Worm (Caenorhabditis elegans): Measurements from ENCODE around the gene F20D12.12.

The F20D12.12 gene

DNA sequence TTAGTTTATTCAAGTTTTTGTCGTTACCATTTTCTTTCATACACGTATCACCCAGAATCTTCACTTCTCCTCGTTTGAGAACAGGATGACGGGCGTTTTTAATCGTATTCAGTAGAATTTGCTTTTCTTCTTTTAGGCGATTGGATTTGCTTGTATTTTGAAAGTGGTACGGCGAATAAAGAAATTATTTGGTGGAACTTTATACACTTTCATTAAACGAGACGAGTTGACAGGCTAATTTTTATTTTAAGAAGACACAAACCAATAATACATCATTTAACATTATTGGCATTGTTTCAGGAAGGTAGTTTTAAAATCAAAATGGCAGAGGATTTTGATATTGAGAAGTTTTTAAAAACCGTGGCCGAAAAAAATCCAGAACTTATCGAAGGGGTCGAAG lies 32.2 kb upstream of the F20D12.12 start, which contains the start of gene C49H3.4:
Gene C49H3.4 (plus strand): TSS at position 301 of the 400 bp plus-strand sequence.
- no peak for TF ChIP-seq gmeb-1 (tag; optimal IDR thresholded peaks at IDR 0.05)
- no peak for TF ChIP-seq unc-39 (tag; optimal IDR thresholded peaks at IDR 0.05)
- TF ChIP-seq nhr-12 (tag; optimal IDR thresholded peaks at IDR 0.05), result no peak
- no peak for TF ChIP-seq fos-1 (tag; optimal IDR thresholded peaks at IDR 0.05)
- no peak for TF ChIP-seq mdl-1 (tag; optimal IDR thresholded peaks at IDR 0.05)
- TF ChIP-seq crh-2 (tag; optimal IDR thresholded peaks at IDR 0.05), result no peak
- TF ChIP-seq C34F6.9 (tag; optimal IDR thresholded peaks at IDR 0.05), result no peak
- TF ChIP-seq ztf-4 (tag; optimal IDR thresholded peaks at IDR 0.05), result no peak
- no peak for TF ChIP-seq lsy-2 (tag; optimal IDR thresholded peaks at IDR 0.05)
- TF ChIP-seq elt-3 (tag; optimal IDR thresholded peaks at IDR 0.05), result no peak
- no peak for TF ChIP-seq ama-1 (optimal IDR thresholded peaks at IDR 0.05)
- no peak for TF ChIP-seq skn-1 (tag; optimal IDR thresholded peaks at IDR 0.05)
- TF ChIP-seq blmp-1 (tag; optimal IDR thresholded peaks at IDR 0.05; ENCODE audit: insufficient read depth), result no peak
- TF ChIP-seq ztf-11 (tag; optimal IDR thresholded peaks at IDR 0.05), result no peak
- TF ChIP-seq nhr-23 (tag; optimal IDR thresholded peaks at IDR 0.05), result no peak
- TF ChIP-seq ztf-1 (GFP tag; conservative IDR thresholded peaks at IDR 0.05), result no peak
- no peak for TF ChIP-seq snpc-4 (tag; optimal IDR thresholded peaks at IDR 0.05)
- no peak for TF ChIP-seq ZK546.5 (tag; optimal IDR thresholded peaks at IDR 0.05)
- no peak for TF ChIP-seq alr-1 (tag; optimal IDR thresholded peaks at IDR 0.05)

DNA sequence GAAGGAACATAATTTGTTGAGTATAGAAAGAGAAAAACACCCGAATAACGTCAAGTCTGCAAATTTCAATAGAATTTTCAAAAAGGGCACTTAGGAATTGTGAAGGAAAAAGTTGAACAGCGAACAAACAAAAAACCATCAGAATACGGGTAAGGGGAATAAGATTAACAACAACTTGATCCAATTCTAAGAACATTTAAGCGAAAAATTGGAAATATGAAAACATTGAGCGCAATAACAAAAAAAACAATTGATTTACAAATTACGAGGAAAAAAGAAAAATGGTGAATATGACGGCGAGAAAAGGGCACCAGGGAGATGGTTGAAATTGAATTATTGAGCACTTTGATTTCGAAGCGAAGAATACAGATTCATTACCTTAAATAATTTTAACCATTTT lies 30.3 kb upstream of the F20D12.12 start:
- TF ChIP-seq ceh-16 (tag; optimal IDR thresholded peaks at IDR 0.05) (no peak), sem-4 (tag; optimal IDR thresholded peaks at IDR 0.05) (no peak), lin-39 (tag; optimal IDR thresholded peaks at IDR 0.05) (no peak), dmd-4 (tag; optimal IDR thresholded peaks at IDR 0.05) (no peak), nhr-6 (tag; optimal IDR thresholded peaks at IDR 0.05) (no peak), lin-13 (GFP tag; optimal IDR thresholded peaks at IDR 0.05) (no peak), C34F6.9 (tag; optimal IDR thresholded peaks at IDR 0.05) (no peak), elt-3 (tag; optimal IDR thresholded peaks at IDR 0.05) (no peak), zag-1 (tag; optimal IDR thresholded peaks at IDR 0.05) (no peak), nhr-10 (tag; optimal IDR thresholded peaks at IDR 0.05) (no peak), gmeb-1 (tag; optimal IDR thresholded peaks at IDR 0.05) (no peak), unc-62 (GFP tag; optimal IDR thresholded peaks at IDR 0.05) (no peak), ZK546.5 (tag; optimal IDR thresholded peaks at IDR 0.05) (no peak), Y55F3AM.14 (GFP tag; optimal IDR thresholded peaks at IDR 0.05) (no peak)

ce11 chrIV:7917881-7918280 lies 29.4 kb upstream of the F20D12.12 start:
- TF ChIP-seq sma-9 (GFP tag; optimal IDR thresholded peaks at IDR 0.05) (no peak), sma-9 (tag; optimal IDR thresholded peaks at IDR 0.05) (no peak), nhr-11 (tag; optimal IDR thresholded peaks at IDR 0.05) (no peak), sem-4 (tag; optimal IDR thresholded peaks at IDR 0.05) (no peak), elt-3 (tag; optimal IDR thresholded peaks at IDR 0.05) (no peak), unc-62 (GFP tag; optimal IDR thresholded peaks at IDR 0.05) (no peak), nhr-77 (tag; optimal IDR thresholded peaks at IDR 0.05) (no peak), ztf-4 (tag; optimal IDR thresholded peaks at IDR 0.05) (no peak), C34F6.9 (tag; optimal IDR thresholded peaks at IDR 0.05) (no peak), lin-11 (tag; optimal IDR thresholded peaks at IDR 0.05) (no peak)

DNA sequence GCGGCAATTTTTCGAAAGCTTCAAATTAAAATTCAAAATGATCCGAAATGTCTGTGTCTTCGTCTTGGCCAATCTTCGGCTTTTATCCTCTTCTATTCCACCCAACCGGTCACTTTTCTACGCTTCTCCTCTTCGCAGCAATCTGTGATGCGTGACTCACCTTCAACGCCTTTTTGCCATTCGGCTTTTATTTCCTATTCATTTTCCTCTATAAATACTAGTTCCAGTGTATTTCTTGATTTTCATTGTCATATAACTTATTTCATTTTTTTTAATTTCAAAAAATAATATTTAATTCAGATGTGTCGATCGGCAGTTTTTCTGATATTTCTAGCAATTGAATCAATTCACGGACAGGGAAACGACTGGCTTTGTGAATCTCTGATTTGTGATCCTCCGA lies 27.1 kb upstream of the F20D12.12 start, which contains the start of gene C49H3.16:
Gene C49H3.16 (plus strand): TSS at position 301 of the 400 bp plus-strand sequence.
- TF ChIP-seq sem-4 (tag; optimal IDR thresholded peaks at IDR 0.05), result no peak
- no peak for TF ChIP-seq nhr-11 (tag; optimal IDR thresholded peaks at IDR 0.05)
- no peak for TF ChIP-seq nhr-77 (tag; optimal IDR thresholded peaks at IDR 0.05)
- TF ChIP-seq ztf-1 (GFP tag; conservative IDR thresholded peaks at IDR 0.05), result no peak
- no peak for TF ChIP-seq dmd-4 (tag; optimal IDR thresholded peaks at IDR 0.05)
- TF ChIP-seq nhr-25 (tag; optimal IDR thresholded peaks at IDR 0.05), result no peak
- no peak for TF ChIP-seq nhr-6 (tag; optimal IDR thresholded peaks at IDR 0.05)
- TF ChIP-seq nhr-12 (tag; optimal IDR thresholded peaks at IDR 0.05), result no peak
- no peak for TF ChIP-seq nhr-129 (tag; optimal IDR thresholded peaks at IDR 0.05)
- no peak for TF ChIP-seq mdl-1 (tag; optimal IDR thresholded peaks at IDR 0.05)
- no peak for TF ChIP-seq egl-27 (tag; optimal IDR thresholded peaks at IDR 0.05)
- no peak for TF ChIP-seq lin-13 (GFP tag; optimal IDR thresholded peaks at IDR 0.05)
- TF ChIP-seq aly-2 (tag; optimal IDR thresholded peaks at IDR 0.05), result no peak
- TF ChIP-seq elt-3 (tag; optimal IDR thresholded peaks at IDR 0.05), result no peak
- TF ChIP-seq lin-39 (tag; optimal IDR thresholded peaks at IDR 0.05), result no peak
- TF ChIP-seq gmeb-1 (tag; optimal IDR thresholded peaks at IDR 0.05), result no peak
- no peak for TF ChIP-seq crh-2 (tag; optimal IDR thresholded peaks at IDR 0.05)
